Fruit fly (Drosophila melanogaster) whole organism, adult: ENCODE data around the gene Sec16.

Experiments
- CG14711 ChIP-seq: fragments of 200-800 bp; sonication (Bioruptor generic); optimal IDR thresholded peaks from 2 replicates; lab custom pipeline; 2018; ENCODE audit warnings: missing biosample characterization, mild to moderate bottlenecking, missing genetic modification characterization, moderate library complexity
- CG1620 ChIP-seq: fragments of 200-800 bp; sonication (Bioruptor generic); optimal IDR thresholded peaks from 2 replicates; lab custom pipeline; 2016; ENCODE audit warnings: missing biosample characterization, missing genetic modification characterization
- CG5204 ChIP-seq: fragments of 200-800 bp; sonication (Bioruptor generic); optimal IDR thresholded peaks from 2 replicates; lab custom pipeline; 2016; ENCODE audit warnings: missing biosample characterization, missing genetic modification characterization
- CG7045 ChIP-seq: fragments of 200-800 bp; sonication (Bioruptor generic); optimal IDR thresholded peaks from 2 replicates; lab custom pipeline; 2017; ENCODE audit warnings: missing biosample characterization, mild to moderate bottlenecking, missing genetic modification characterization
- CG7101 ChIP-seq: fragments of 200-800 bp; sonication (Bioruptor generic); optimal IDR thresholded peaks from 2 replicates; lab custom pipeline; 2018; ENCODE audit warnings: missing biosample characterization, mild to moderate bottlenecking, missing genetic modification characterization, moderate library complexity
- Crg-1 ChIP-seq: fragments of 200-800 bp; sonication (Bioruptor generic); optimal IDR thresholded peaks from 2 replicates; lab custom pipeline; 2016; ENCODE audit warnings: missing biosample characterization, missing genetic modification characterization
- Hr96 ChIP-seq: fragments of 200-800 bp; sonication (Bioruptor generic); optimal IDR thresholded peaks from 2 replicates; lab custom pipeline; 2016; ENCODE audit warnings: missing biosample characterization, missing genetic modification characterization
- bab1 ChIP-seq: fragments of 200-800 bp; sonication (Bioruptor generic); optimal IDR thresholded peaks from 3 replicates; lab custom pipeline; 2019; ENCODE audit warnings: missing biosample characterization, mild to moderate bottlenecking, missing genetic modification characterization, moderate library complexity
- cic ChIP-seq: fragments of 200-800 bp; sonication (Bioruptor generic); optimal IDR thresholded peaks from 2 replicates; lab custom pipeline; 2017; ENCODE audit warnings: missing biosample characterization, mild to moderate bottlenecking, missing genetic modification characterization, moderate library complexity
- cnc ChIP-seq, 2 experiments: fragments of >200 bp; optimal IDR thresholded peaks; 2 replicates each; lab custom pipeline; 2017
- kay ChIP-seq: fragments of 200-800 bp; sonication (Bioruptor generic); peaks from one replicate; lab custom pipeline; 2016; ENCODE audit warnings: missing biosample characterization, missing genetic modification characterization, borderline replicate concordance
- toe ChIP-seq: fragments of 200-800 bp; sonication (Bioruptor generic); optimal IDR thresholded peaks from 2 replicates; lab custom pipeline; 2016; ENCODE audit warnings: missing biosample characterization, missing genetic modification characterization

- TF ChIP-seq CG7045 (GFP tag; lab: Kevin White, UChicago) (no peak), CG7101 (tag; lab: Kevin White, UChicago) (no peak), kay (GFP tag; lab: Kevin White, UChicago) (no peak), Hr96 (GFP tag; lab: Kevin White, UChicago) (no peak), cic (GFP tag; lab: Kevin White, UChicago) (no peak), Crg-1 (no peak), toe (GFP tag; lab: Kevin White, UChicago) (no peak), CG14711 (tag; lab: Kevin White, UChicago) (no peak), cnc (optimal IDR thresholded peaks at IDR 0.05; lab: Kevin White, UChicago) (no peak), CG1620 (GFP tag; lab: Kevin White, UChicago) (no peak), bab1 (GFP tag; lab: Kevin White, UChicago) (no peak), CG5204 (GFP tag; lab: Kevin White, UChicago) (no peak)
Observed at dm6 chrX:12552824-12553223, 43.0 kb upstream of the Sec16 start, which contains the start of gene Cpr11B.
